Worm (Caenorhabditis elegans) whole organism, L4 larva: ENCODE measurements around the gene nas-3.

Source experiments
- D1046.2 ChIP-seq: fragments of 200-800 bp; sonication (Bioruptor generic); IDR thresholded peaks from 2 replicates; pipeline ENCODE4 v1.3.6; 2022; ENCODE audit warnings: missing genetic modification characterization, missing compliant biosample characterization
- F10B5.3 ChIP-seq: sonication (generic microtip); optimal IDR thresholded peaks from 2 replicates; lab custom pipeline; 2016; ENCODE audit warnings: mild to moderate bottlenecking, missing genetic modification characterization, missing compliant biosample characterization
- F44E2.7 ChIP-seq: fragments of 200-800 bp; sonication (Bioruptor generic); IDR thresholded peaks from 2 replicates; pipeline ENCODE4 v2.1.2; 2022; ENCODE audit warnings: missing genetic modification characterization, missing compliant biosample characterization
- F49E8.2 ChIP-seq: sonication (generic microtip); optimal IDR thresholded peaks from 2 replicates; lab custom pipeline; 2016; ENCODE audit warnings: missing compliant biosample characterization, mild to moderate bottlenecking, missing genetic modification characterization, borderline replicate concordance
- R02D3.7 ChIP-seq: fragments of 150-350 bp; sonication (generic microtip); optimal IDR thresholded peaks from 3 replicates; lab custom pipeline; 2014; ENCODE audit warnings: missing biosample characterization, missing genetic modification characterization
- T20F7.1 ChIP-seq: fragments of 200-800 bp; sonication (Bioruptor generic); optimal IDR thresholded peaks from 2 replicates; lab custom pipeline; 2018; ENCODE audit warnings: mild to moderate bottlenecking, missing genetic modification characterization, missing compliant biosample characterization
- Y75B8A.6 ChIP-seq: fragments of 200-800 bp; sonication (Bioruptor generic); IDR thresholded peaks from 2 replicates; pipeline ENCODE4 v1.3.6; 2022; ENCODE audit warnings: missing genetic modification reagents, missing genetic modification characterization, missing compliant biosample characterization
- aha-1 ChIP-seq: fragments of 150-350 bp; peaks from one replicate; lab custom pipeline; 2014; ENCODE audit warnings: missing biosample characterization, missing genetic modification characterization
- ama-1 ChIP-seq: fragments of 150-350 bp; optimal IDR thresholded peaks from 2 replicates; lab custom pipeline; 2014; ENCODE audit warnings: inconsistent platforms, mixed read lengths
- ceh-20 ChIP-seq: fragments of 200-800 bp; sonication (Bioruptor generic); IDR thresholded peaks from 2 replicates; pipeline ENCODE4 v1.3.6; 2022; ENCODE audit warnings: missing genetic modification reagents, missing genetic modification characterization, missing compliant biosample characterization
- ceh-62 ChIP-seq: sonication (generic microtip); optimal IDR thresholded peaks from 2 replicates; lab custom pipeline; 2017; ENCODE audit warnings: missing biosample characterization, missing genetic modification characterization
- ceh-82 ChIP-seq: sonication (generic microtip); optimal IDR thresholded peaks from 2 replicates; lab custom pipeline; 2017; ENCODE audit warnings: missing biosample characterization, missing genetic modification characterization
- cey-2 ChIP-seq: sonication (generic microtip); optimal IDR thresholded peaks from 3 replicates; lab custom pipeline; 2017; ENCODE audit warnings: missing genetic modification characterization, mild to moderate bottlenecking, missing compliant biosample characterization, antibody characterized with exemption, borderline replicate concordance; ENCODE audit not compliant: insufficient read depth
- daf-16 ChIP-seq, 3 experiments: sonication (generic microtip); optimal IDR thresholded peaks; 2 replicates each; lab custom pipeline; 2016 to 2017; ENCODE audit warnings: missing genetic modification characterization in 3 of 3, missing genetic modification reagents in 3 of 3, mild to moderate bottlenecking in 2 of 3, missing compliant biosample characterization in 2 of 3, missing biosample characterization in 1 of 3, moderate library complexity in 1 of 3
- daf-8 ChIP-seq: fragments of 200-800 bp; sonication (Bioruptor generic); IDR thresholded peaks from 2 replicates; pipeline ENCODE4 v1.3.6; 2022; ENCODE audit warnings: missing genetic modification characterization, missing compliant biosample characterization
- dmd-6 ChIP-seq: fragments of 200-800 bp; sonication (Bioruptor generic); IDR thresholded peaks from 2 replicates; pipeline ENCODE4 v1.3.6; 2022; ENCODE audit warnings: missing genetic modification reagents, missing genetic modification characterization, missing compliant biosample characterization
- dmd-9 ChIP-seq: fragments of 200-800 bp; sonication (Bioruptor generic); IDR thresholded peaks from 2 replicates; pipeline ENCODE4 v1.3.6; 2022; ENCODE audit warnings: missing genetic modification reagents, missing genetic modification characterization, missing compliant biosample characterization
- dpl-1 ChIP-seq: fragments of 150-350 bp; optimal IDR thresholded peaks from 2 replicates; lab custom pipeline; 2014; ENCODE audit warnings: missing biosample characterization, missing genetic modification reagents, missing genetic modification characterization
- dve-1 ChIP-seq: sonication (generic microtip); optimal IDR thresholded peaks from 2 replicates; lab custom pipeline; 2017; ENCODE audit warnings: antibody characterized with exemption, mild to moderate bottlenecking, missing genetic modification characterization, missing compliant biosample characterization; ENCODE audit not compliant: insufficient read depth
- fkh-10 ChIP-seq: fragments of 150-350 bp; optimal IDR thresholded peaks from 2 replicates; lab custom pipeline; 2014; ENCODE audit warnings: missing biosample characterization, missing genetic modification reagents, missing genetic modification characterization
- hif-1 ChIP-seq, 2 experiments: sonication (generic microtip); optimal IDR thresholded peaks; 2 replicates each; lab custom pipeline; 2016 to 2017; ENCODE audit warnings: missing compliant biosample characterization in 2 of 2, missing genetic modification characterization in 2 of 2, missing genetic modification reagents in 2 of 2, missing genotype in 2 of 2, mild to moderate bottlenecking in 1 of 2
- hlh-11 ChIP-seq: fragments of 200-800 bp; sonication (Bioruptor generic); optimal IDR thresholded peaks from 2 replicates; lab custom pipeline; 2018; ENCODE audit warnings: mild to moderate bottlenecking, missing genetic modification characterization, missing compliant biosample characterization
- hlh-30 ChIP-seq: sonication (generic microtip); optimal IDR thresholded peaks from 2 replicates; lab custom pipeline; 2017; ENCODE audit warnings: antibody characterized with exemption, mild to moderate bottlenecking, missing genetic modification characterization, missing compliant biosample characterization; ENCODE audit not compliant: insufficient read depth
- lim-7 ChIP-seq: fragments of 200-800 bp; sonication (Bioruptor generic); IDR thresholded peaks from 2 replicates; pipeline ENCODE4 v1.3.6; 2022; ENCODE audit warnings: missing genetic modification characterization, missing compliant biosample characterization
- lin-1 ChIP-seq: fragments of 200-800 bp; sonication (Bioruptor generic); IDR thresholded peaks from 2 replicates; pipeline ENCODE4 v1.3.6; 2022; ENCODE audit warnings: missing genetic modification reagents, missing genetic modification characterization, missing compliant biosample characterization
- lin-13 ChIP-seq: fragments of 150-350 bp; optimal IDR thresholded peaks from 2 replicates; lab custom pipeline; 2014; ENCODE audit warnings: missing biosample characterization, missing genetic modification reagents, missing genetic modification characterization
- lin-38 ChIP-seq: fragments of 200-800 bp; sonication (Bioruptor generic); IDR thresholded peaks from 2 replicates; pipeline ENCODE4 v1.3.6; 2022; ENCODE audit warnings: missing genetic modification reagents, missing genetic modification characterization, missing compliant biosample characterization
- lsy-2 ChIP-seq, 2 experiments: fragments of 150-350 bp in 1 of 2; sonication (generic microtip) in 1 of 2; optimal IDR thresholded peaks; 2 replicates each; lab custom pipeline; 2014 to 2017; ENCODE audit warnings: missing biosample characterization in 2 of 2, missing genetic modification characterization in 2 of 2
- mdl-1 ChIP-seq, 2 experiments: fragments of 150-350 bp in 1 of 2; sonication (generic microtip) in 1 of 2; optimal IDR thresholded peaks; 2 replicates each; lab custom pipeline; 2014 to 2017; ENCODE audit warnings: missing biosample characterization in 2 of 2, missing genetic modification characterization in 2 of 2
- mep-1 ChIP-seq: fragments of 150-350 bp; sonication (generic microtip); optimal IDR thresholded peaks from 3 replicates; lab custom pipeline; 2014; ENCODE audit warnings: missing biosample characterization, missing genetic modification characterization
- mes-2 ChIP-seq: sonication (generic microtip); optimal IDR thresholded peaks from 2 replicates; lab custom pipeline; 2016; ENCODE audit warnings: missing genotype, mild to moderate bottlenecking, missing genetic modification characterization, missing compliant biosample characterization; ENCODE audit not compliant: poor library complexity, severe bottlenecking
- mxl-2 ChIP-seq: fragments of 200-800 bp; sonication (Bioruptor generic); conservative IDR thresholded peaks from 2 replicates; pipeline ENCODE4 v1.3.6; 2022; ENCODE audit warnings: missing genetic modification reagents, missing genetic modification characterization, missing compliant biosample characterization
- nhr-11 ChIP-seq: fragments of 150-350 bp; optimal IDR thresholded peaks from 2 replicates; lab custom pipeline; 2014; ENCODE audit warnings: missing biosample characterization, missing genetic modification characterization
- nhr-111 ChIP-seq: fragments of 200-800 bp; sonication (Bioruptor generic); optimal IDR thresholded peaks from 2 replicates; lab custom pipeline; 2018; ENCODE audit warnings: mild to moderate bottlenecking, missing genetic modification characterization, missing compliant biosample characterization
- nhr-42 ChIP-seq: fragments of 200-800 bp; sonication (Bioruptor generic); IDR thresholded peaks from 2 replicates; pipeline ENCODE4 v1.3.6; 2022; ENCODE audit warnings: missing genetic modification characterization, missing compliant biosample characterization
- nhr-6 ChIP-seq: fragments of 150-350 bp; optimal IDR thresholded peaks from 2 replicates; lab custom pipeline; 2014; ENCODE audit warnings: missing biosample characterization, missing genetic modification characterization
- nhr-77 ChIP-seq: fragments of 150-350 bp; optimal IDR thresholded peaks from 2 replicates; lab custom pipeline; 2014; ENCODE audit warnings: missing biosample characterization, missing genetic modification characterization
- pha-4 ChIP-seq, 2 experiments: fragments of 150-350 bp in 1 of 2; fragments of 200-800 bp in 1 of 2; sonication (Bioruptor generic) in 1 of 2; IDR thresholded peaks in 1 of 2; optimal IDR thresholded peaks in 1 of 2; 2 replicates each; pipeline versions ENCODE4 v1.3.6 to Lab custom; 2014 to 2022; ENCODE audit warnings: missing genetic modification characterization in 2 of 2, missing genetic modification reagents in 2 of 2, missing biosample characterization in 1 of 2, missing compliant biosample characterization in 1 of 2
- pqm-1 ChIP-seq: sonication (generic microtip); optimal IDR thresholded peaks from 2 replicates; lab custom pipeline; 2017; ENCODE audit warnings: missing biosample characterization, missing genetic modification characterization
- sdz-12 ChIP-seq: fragments of 200-800 bp; sonication (Bioruptor generic); optimal IDR thresholded peaks from 2 replicates; lab custom pipeline; 2018; ENCODE audit warnings: mild to moderate bottlenecking, missing genetic modification characterization, missing compliant biosample characterization
- tag-97 ChIP-seq: fragments of 200-800 bp; sonication (Bioruptor generic); IDR thresholded peaks from 2 replicates; pipeline ENCODE4 v1.3.6; 2022; ENCODE audit warnings: missing genetic modification characterization, missing compliant biosample characterization
- unc-62 ChIP-seq, 3 experiments: fragments of 150-350 bp in 1 of 3; sonication (generic microtip); optimal IDR thresholded peaks in 2 of 3; peaks in 1 of 3; 1 replicate in 1 of 3; 2 replicates in 2 of 3; lab custom pipeline; 2014 to 2017; ENCODE audit warnings: missing biosample characterization in 3 of 3, missing genetic modification characterization in 3 of 3, missing genetic modification reagents in 3 of 3, missing genotype in 1 of 3
- zip-11 ChIP-seq: fragments of 200-800 bp; sonication (Bioruptor generic); IDR thresholded peaks from 2 replicates; pipeline ENCODE4 v1.3.6; 2022; ENCODE audit warnings: missing genetic modification characterization, missing compliant biosample characterization
- zip-2 ChIP-seq: fragments of 150-350 bp; optimal IDR thresholded peaks from 2 replicates; lab custom pipeline; 2014; ENCODE audit warnings: missing biosample characterization, missing genetic modification characterization

Gene nas-3

DNA sequence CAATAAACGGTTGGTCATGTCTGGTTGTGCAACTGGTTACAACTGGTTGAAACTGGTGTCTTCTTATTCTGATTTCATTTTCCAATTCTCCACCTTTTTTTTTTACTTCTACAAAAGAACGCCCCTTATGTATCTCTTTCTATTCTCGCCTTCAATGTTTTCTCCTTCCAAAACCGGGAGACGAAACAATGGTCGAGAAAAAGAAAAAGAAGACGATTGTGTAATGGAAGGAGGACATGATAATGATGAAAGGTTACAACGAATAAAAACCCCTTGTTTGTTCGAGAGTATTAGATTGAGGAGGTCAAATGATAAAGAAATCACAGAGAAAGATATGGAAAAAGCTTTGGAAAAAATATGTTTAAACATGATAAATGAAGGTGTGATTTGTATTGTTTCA is 40.9 kb downstream of the nas-3 start, which contains the start of gene C50F4.8 (continued):
- no peak for TF ChIP-seq fkh-10 (GFP tag; lab: Kevin White, UChicago)
- no peak for TF ChIP-seq zip-11 (GFP tag; lab: Robert Waterston, UW)
- peak; percentile 24 for TF ChIP-seq dve-1 (tag; lab: Kevin White, UChicago)

DNA sequence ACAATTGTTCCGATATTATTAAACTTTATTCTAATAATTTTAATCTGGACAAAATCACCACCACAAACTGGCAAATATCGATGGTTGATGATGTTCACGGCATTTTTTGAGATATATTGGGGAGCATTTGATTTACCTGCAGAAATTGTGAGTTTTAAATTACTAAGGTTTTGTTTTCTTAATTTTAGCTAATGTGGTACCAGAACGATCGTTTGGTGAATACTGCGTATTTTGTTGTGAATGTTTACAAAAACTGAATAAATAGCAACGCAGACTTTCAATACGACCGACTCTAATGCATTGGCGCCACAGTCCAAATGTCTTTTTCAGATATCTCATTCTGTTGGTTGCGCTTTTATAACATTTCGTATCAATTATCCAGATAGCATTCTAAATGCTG is 43.7 kb downstream of the nas-3 start:
- TF ChIP-seq ama-1 (no peak), mdl-1 (tag; optimal IDR thresholded peaks at IDR 0.05; lab: Kevin White, UChicago) (no peak), aha-1 (tag; lab: Kevin White, UChicago) (peak; percentile 46), hif-1 (tag; optimal IDR thresholded peaks at IDR 0.05; lab: Kevin White, UChicago) (no peak), zip-11 (GFP tag; lab: Robert Waterston, UW) (no peak), unc-62 (GFP tag; optimal IDR thresholded peaks at IDR 0.05 in 1 of 2; lab: Kevin White, UChicago) (peak in 1 of 2 experiments; percentile 62), unc-62 (tag; optimal IDR thresholded peaks at IDR 0.05; lab: Kevin White, UChicago) (no peak)
- TF ChIP-seq, all 104 proteins: peak for 2

DNA sequence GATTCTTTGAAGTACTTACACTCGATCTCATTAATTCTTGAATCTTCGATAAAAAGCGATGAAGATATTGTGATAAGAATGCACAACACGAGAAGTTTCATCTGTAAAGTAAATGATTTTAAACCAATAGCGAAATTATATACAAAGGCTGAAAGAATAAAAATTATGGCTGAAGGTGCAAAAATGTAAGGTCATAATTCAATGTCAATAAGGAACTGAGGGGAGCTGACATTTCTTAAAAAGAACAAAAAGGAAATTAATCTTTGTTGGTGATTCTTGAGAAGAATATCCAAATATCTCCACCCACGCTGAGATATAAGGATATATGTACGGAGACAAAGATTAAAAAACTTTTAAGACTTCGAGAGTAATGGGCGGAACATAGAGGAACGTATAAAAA is 46.1 kb downstream of the nas-3 start, which contains the start of gene C50F4.9:
Gene C50F4.9 (minus strand): TSS at position 101 of the 400 bp plus-strand sequence.
- TF ChIP-seq zip-2 (tag; lab: Kevin White, UChicago) = no peak
- no peak for TF ChIP-seq F49E8.2
- TF ChIP-seq cey-2 (tag; lab: Kevin White, UChicago) = no peak
- no peak for TF ChIP-seq nhr-6 (tag; lab: Kevin White, UChicago)
- TF ChIP-seq lin-13 = no peak
- no peak for TF ChIP-seq mep-1 (tag; lab: Kevin White, UChicago)
- no peak for TF ChIP-seq nhr-42
- TF ChIP-seq lim-7 (GFP tag; lab: Robert Waterston, UW) = no peak
- TF ChIP-seq Y75B8A.6 (GFP tag; lab: Robert Waterston, UW) = no peak
- TF ChIP-seq ceh-62 = no peak
- no peak for TF ChIP-seq pha-4 (GFP tag; IDR thresholded peaks at IDR 0.05; lab: Robert Waterston, UW)
- no peak for TF ChIP-seq pha-4 (tag; optimal IDR thresholded peaks at IDR 0.05; lab: Kevin White, UChicago)
- no peak for TF ChIP-seq dpl-1 (GFP tag; lab: Kevin White, UChicago)
- no peak for TF ChIP-seq nhr-111 (GFP tag; lab: Kevin White, UChicago)
- TF ChIP-seq T20F7.1 = no peak
- TF ChIP-seq lin-1 = no peak
- TF ChIP-seq nhr-11 (tag; lab: Kevin White, UChicago) = no peak
- no peak for TF ChIP-seq ceh-82
- no peak for TF ChIP-seq F10B5.3 (tag; lab: Kevin White, UChicago)
- no peak for TF ChIP-seq daf-8 (GFP tag; lab: Robert Waterston, UW)

DNA sequence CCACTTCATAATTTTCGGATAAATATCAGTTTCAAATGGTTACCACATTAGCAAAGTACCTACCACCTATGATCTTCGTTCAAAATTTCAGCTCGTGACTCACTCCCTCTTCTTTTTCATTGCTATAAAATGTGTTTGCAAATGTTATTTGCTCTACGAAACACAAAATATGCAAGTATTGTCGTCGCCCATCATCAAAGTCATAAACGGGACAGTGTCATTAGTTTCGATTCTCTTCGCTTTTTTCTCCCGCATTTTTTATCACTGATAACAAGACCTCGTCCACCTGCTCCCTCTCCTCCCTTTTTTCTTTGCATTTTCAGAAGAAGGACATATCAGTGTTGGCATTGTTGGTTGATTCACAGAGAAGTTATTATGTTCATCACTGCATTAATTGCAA is 48.5 kb downstream of the nas-3 start, which contains the start of gene C50F4.1:
Gene C50F4.1 (plus strand): TSS at position 324 of the 400 bp plus-strand sequence.
- no peak for TF ChIP-seq daf-8 (GFP tag; lab: Robert Waterston, UW)
- no peak for TF ChIP-seq F44E2.7 (GFP tag; lab: Robert Waterston, UW)
- TF ChIP-seq daf-16 (GFP tag; optimal IDR thresholded peaks at IDR 0.05; lab: Kevin White, UChicago) = no peak
- TF ChIP-seq daf-16 (tag; optimal IDR thresholded peaks at IDR 0.05; lab: Kevin White, UChicago) = peak; percentile 49
- no peak for TF ChIP-seq dpl-1 (GFP tag; lab: Kevin White, UChicago)
- peak; percentile 69 for TF ChIP-seq hlh-11 (tag; lab: Kevin White, UChicago)
- TF ChIP-seq F49E8.2 = no peak
- no peak for TF ChIP-seq tag-97 (GFP tag; lab: Robert Waterston, UW)
- TF ChIP-seq pqm-1 (tag; lab: Kevin White, UChicago) = peak; percentile 91
- TF ChIP-seq ceh-20 = no peak
- TF ChIP-seq hlh-30 (tag; lab: Kevin White, UChicago) = peak; percentile 45
- no peak for TF ChIP-seq R02D3.7 (tag; lab: Kevin White, UChicago)
- TF ChIP-seq mes-2 (tag; lab: Kevin White, UChicago) = no peak
- no peak for TF ChIP-seq ama-1
- TF ChIP-seq sdz-12 (GFP tag; lab: Kevin White, UChicago) = no peak
- TF ChIP-seq dmd-9 = no peak
- TF ChIP-seq lin-38 = no peak
- no peak for TF ChIP-seq mxl-2 (GFP tag; lab: Robert Waterston, UW)
- TF ChIP-seq nhr-77 (tag; lab: Kevin White, UChicago) = peak; percentile 51
- TF ChIP-seq lsy-2 (tag; optimal IDR thresholded peaks at IDR 0.05; lab: Kevin White, UChicago) = no peak
- no peak for TF ChIP-seq D1046.2 (GFP tag; lab: Robert Waterston, UW)
- TF ChIP-seq unc-62 (GFP tag; optimal IDR thresholded peaks at IDR 0.05 in 1 of 2; lab: Kevin White, UChicago) = peak in 1 of 2 experiments; percentile 88
- no peak for TF ChIP-seq unc-62 (tag; optimal IDR thresholded peaks at IDR 0.05; lab: Kevin White, UChicago)
- peak; percentile 83 for TF ChIP-seq dmd-6 (GFP tag; lab: Robert Waterston, UW)
